Worm (Caenorhabditis elegans) whole organism, L3 larva: ENCODE results near the gene mksr-1.

ENCODE experiments used
- R02D3.7 ChIP-seq: fragments of 150-350 bp; optimal IDR thresholded peaks from 2 replicates; lab custom pipeline; 2014; ENCODE audit warnings: missing biosample characterization, missing genetic modification characterization
- ZK546.5 ChIP-seq: sonication (generic microtip); optimal IDR thresholded peaks from 2 replicates; lab custom pipeline; 2017; ENCODE audit warnings: missing biosample characterization, missing genetic modification characterization
- aly-2 ChIP-seq: fragments of 150-350 bp; optimal IDR thresholded peaks from 2 replicates; lab custom pipeline; 2014; ENCODE audit warnings: missing biosample characterization, missing genetic modification characterization
- ama-1 ChIP-seq: fragments of 150-350 bp; optimal IDR thresholded peaks from 2 replicates; lab custom pipeline; 2018
- ceh-16 ChIP-seq: sonication (generic microtip); optimal IDR thresholded peaks from 2 replicates; lab custom pipeline; 2017; ENCODE audit warnings: missing biosample characterization, missing genetic modification characterization
- ceh-28 ChIP-seq: fragments of 150-350 bp; optimal IDR thresholded peaks from 2 replicates; lab custom pipeline; 2014; ENCODE audit warnings: missing biosample characterization, missing genetic modification reagents, missing genetic modification characterization
- ceh-82 ChIP-seq: fragments of 150-350 bp; optimal IDR thresholded peaks from 2 replicates; lab custom pipeline; 2014; ENCODE audit warnings: missing biosample characterization, missing genetic modification characterization
- daf-12 ChIP-seq: fragments of 150-350 bp; optimal IDR thresholded peaks from 2 replicates; lab custom pipeline; 2014; ENCODE audit warnings: missing biosample characterization, missing genetic modification reagents, missing genetic modification characterization
- egl-5 ChIP-seq: fragments of 150-350 bp; optimal IDR thresholded peaks from 2 replicates; lab custom pipeline; 2017; ENCODE audit warnings: missing biosample characterization, missing genetic modification reagents, missing genetic modification characterization, inconsistent platforms
- elt-1 ChIP-seq: fragments of 150-350 bp; optimal IDR thresholded peaks from 2 replicates; lab custom pipeline; 2014; ENCODE audit warnings: missing biosample characterization, missing genetic modification characterization
- elt-2 ChIP-seq: sonication (generic microtip); optimal IDR thresholded peaks from 2 replicates; lab custom pipeline; 2016; ENCODE audit warnings: missing genetic modification reagents, mild to moderate bottlenecking, missing genetic modification characterization, missing compliant biosample characterization
- elt-3 ChIP-seq, 3 experiments: fragments of 150-350 bp in 1 of 3; sonication (generic microtip) in 2 of 3; optimal IDR thresholded peaks; 2 replicates in 2 of 3; 4 replicates in 1 of 3; lab custom pipeline; 2014 to 2017; ENCODE audit warnings: missing biosample characterization in 3 of 3, missing genetic modification characterization in 3 of 3
- eor-1 ChIP-seq, 2 experiments: fragments of 150-350 bp; optimal IDR thresholded peaks; 2 replicates each; lab custom pipeline; 2014 to 2018; ENCODE audit warnings: missing biosample characterization in 2 of 2, missing genetic modification characterization in 2 of 2
- fkh-10 ChIP-seq: sonication (generic microtip); optimal IDR thresholded peaks from 2 replicates; lab custom pipeline; 2017; ENCODE audit warnings: missing biosample characterization, missing genetic modification reagents, missing genetic modification characterization
- hmg-11 ChIP-seq: sonication (generic microtip); optimal IDR thresholded peaks from 2 replicates; lab custom pipeline; 2016; ENCODE audit warnings: missing genetic modification characterization, missing compliant biosample characterization
- jun-1 ChIP-seq: fragments of 150-350 bp; optimal IDR thresholded peaks from 2 replicates; lab custom pipeline; 2014; ENCODE audit warnings: missing biosample characterization, missing genetic modification reagents, missing genetic modification characterization
- lin-15B ChIP-seq: fragments of 150-350 bp; optimal IDR thresholded peaks from 2 replicates; lab custom pipeline; 2014; ENCODE audit warnings: missing biosample characterization, missing genetic modification characterization
- lin-39 ChIP-seq: fragments of 150-350 bp; optimal IDR thresholded peaks from 2 replicates; lab custom pipeline; 2018; ENCODE audit warnings: missing biosample characterization, missing genetic modification reagents, missing genetic modification characterization
- lsy-12 ChIP-seq: sonication (generic microtip); optimal IDR thresholded peaks from 2 replicates; lab custom pipeline; 2016; ENCODE audit warnings: mild to moderate bottlenecking, missing genetic modification characterization, missing compliant biosample characterization
- nfya-1 ChIP-seq: sonication (generic microtip); optimal IDR thresholded peaks from 2 replicates; lab custom pipeline; 2017; ENCODE audit warnings: missing genetic modification characterization, mild to moderate bottlenecking, missing compliant biosample characterization, antibody characterized with exemption, moderate library complexity; ENCODE audit not compliant: insufficient read depth
- nhr-12 ChIP-seq: fragments of 150-350 bp; optimal IDR thresholded peaks from 2 replicates; lab custom pipeline; 2014; ENCODE audit warnings: missing biosample characterization, missing genetic modification characterization
- nhr-23 ChIP-seq: fragments of 150-350 bp; optimal IDR thresholded peaks from 2 replicates; lab custom pipeline; 2014; ENCODE audit warnings: missing biosample characterization, missing genetic modification reagents, missing genetic modification characterization
- nhr-237 ChIP-seq: fragments of 150-350 bp; optimal IDR thresholded peaks from 2 replicates; lab custom pipeline; 2014; ENCODE audit warnings: missing biosample characterization, missing genetic modification characterization
- nhr-25 ChIP-seq: sonication (generic microtip); optimal IDR thresholded peaks from 2 replicates; lab custom pipeline; 2017; ENCODE audit warnings: missing biosample characterization, missing genetic modification characterization
- nhr-28 ChIP-seq: fragments of 150-350 bp; optimal IDR thresholded peaks from 2 replicates; lab custom pipeline; 2014; ENCODE audit warnings: missing biosample characterization, missing genetic modification characterization
- nhr-43 ChIP-seq: sonication (generic microtip); optimal IDR thresholded peaks from 2 replicates; lab custom pipeline; 2016; ENCODE audit warnings: mild to moderate bottlenecking, missing genetic modification characterization, missing compliant biosample characterization; ENCODE audit not compliant: poor library complexity, severe bottlenecking
- nhr-76 ChIP-seq: fragments of 150-350 bp; sonication (generic microtip); optimal IDR thresholded peaks from 5 replicates; lab custom pipeline; 2014; ENCODE audit warnings: missing biosample characterization, missing genetic modification characterization
- nhr-77 ChIP-seq: fragments of 150-350 bp; optimal IDR thresholded peaks from 2 replicates; lab custom pipeline; 2014; ENCODE audit warnings: missing biosample characterization, missing genetic modification characterization
- pha-4 ChIP-seq: fragments of 150-350 bp; optimal IDR thresholded peaks from 2 replicates; lab custom pipeline; 2014; ENCODE audit warnings: missing biosample characterization, missing genetic modification reagents, missing genetic modification characterization
- pqm-1 ChIP-seq: fragments of 150-350 bp; optimal IDR thresholded peaks from 2 replicates; lab custom pipeline; 2017; ENCODE audit warnings: missing biosample characterization, missing genetic modification characterization, inconsistent platforms
- sea-2 ChIP-seq: fragments of 150-350 bp; sonication (generic microtip); optimal IDR thresholded peaks from 4 replicates; lab custom pipeline; 2014; ENCODE audit warnings: missing biosample characterization, missing genetic modification reagents, missing genetic modification characterization
- snpc-4 ChIP-seq: fragments of 150-350 bp; optimal IDR thresholded peaks from 2 replicates; lab custom pipeline; 2014; ENCODE audit warnings: missing biosample characterization, missing genetic modification characterization
- unc-39 ChIP-seq: sonication (generic microtip); optimal IDR thresholded peaks from 4 replicates; lab custom pipeline; 2017; ENCODE audit warnings: missing biosample characterization, missing genetic modification characterization
- unc-62 ChIP-seq: fragments of 150-350 bp; sonication (generic microtip); optimal IDR thresholded peaks from 4 replicates; lab custom pipeline; 2014; ENCODE audit warnings: missing biosample characterization, missing genetic modification reagents, missing genetic modification characterization
- ztf-11 ChIP-seq: fragments of 150-350 bp; optimal IDR thresholded peaks from 2 replicates; lab custom pipeline; 2014; ENCODE audit warnings: missing biosample characterization, missing genetic modification characterization

The mksr-1 gene

ce11 chrX:1035039-1035598, 33.8 kb downstream of the mksr-1 start, which contains the start of the genes stau-1 and sec-22:
Gene stau-1, minus strand, starts transcription at chrX:1035286.
Gene sec-22, plus strand, starts transcription at chrX:1035548.
- TF ChIP-seq eor-1 (tag; optimal IDR thresholded peaks at IDR 0.05; lab: Kevin White, UChicago) (no peak), nhr-43 (tag; lab: Kevin White, UChicago) (no peak), snpc-4 (tag; lab: Kevin White, UChicago) (peak; percentile 51), nhr-77 (tag; lab: Kevin White, UChicago) (no peak), ceh-28 (tag; lab: Kevin White, UChicago) (peak; percentile 53), ceh-16 (tag; lab: Kevin White, UChicago) (no peak), hmg-11 (peak; percentile 64), pqm-1 (no peak), pha-4 (tag; lab: Kevin White, UChicago) (peak; percentile 50), elt-2 (tag; lab: Kevin White, UChicago) (peak; percentile 20), ztf-11 (no peak), nfya-1 (tag; lab: Kevin White, UChicago) (peak; percentile 66), lin-15B (tag; lab: Kevin White, UChicago) (peak; percentile 58), ama-1 (lab: Kevin White, UChicago) (no peak), elt-1 (no peak), unc-62 (GFP tag; lab: Kevin White, UChicago) (no peak), ZK546.5 (tag; lab: Kevin White, UChicago) (no peak), lin-39 (peak; percentile 60), sea-2 (GFP tag; lab: Kevin White, UChicago) (no peak)
- TF ChIP-seq, all 47 proteins: peak for 8

- TF ChIP-seq aly-2 (tag; lab: Kevin White, UChicago) (no peak), fkh-10 (GFP tag; lab: Kevin White, UChicago) (no peak), elt-3 (tag; optimal IDR thresholded peaks at IDR 0.05; lab: Kevin White, UChicago) (no peak), lin-39 (no peak), sea-2 (GFP tag; lab: Kevin White, UChicago) (no peak), nhr-12 (tag; lab: Kevin White, UChicago) (no peak), snpc-4 (tag; lab: Kevin White, UChicago) (no peak), egl-5 (tag; lab: Kevin White, UChicago) (no peak), daf-12 (tag; lab: Kevin White, UChicago) (no peak), hmg-11 (no peak), unc-39 (no peak), nhr-28 (tag; lab: Kevin White, UChicago) (no peak), nhr-237 (tag; lab: Kevin White, UChicago) (no peak)
Observed at ce11 chrX:1030867-1031266, 38.1 kb downstream of the mksr-1 start.

ce11 chrX:1027370-1027769, 41.6 kb downstream of the mksr-1 start:
- TF ChIP-seq lin-39: no peak
- no peak for TF ChIP-seq eor-1 (tag; optimal IDR thresholded peaks at IDR 0.05; lab: Kevin White, UChicago)
- no peak for TF ChIP-seq ztf-11
- TF ChIP-seq lsy-12: no peak
- TF ChIP-seq ZK546.5 (tag; lab: Kevin White, UChicago): no peak
- no peak for TF ChIP-seq R02D3.7 (tag; lab: Kevin White, UChicago)
- TF ChIP-seq aly-2 (tag; lab: Kevin White, UChicago): no peak
- TF ChIP-seq jun-1 (tag; lab: Kevin White, UChicago): no peak

- TF ChIP-seq nhr-28 (tag; lab: Kevin White, UChicago) (no peak), snpc-4 (tag; lab: Kevin White, UChicago) (no peak), unc-62 (GFP tag; lab: Kevin White, UChicago) (no peak), elt-1 (no peak), ceh-82 (no peak), nhr-25 (tag; lab: Kevin White, UChicago) (peak; percentile 72), nhr-23 (peak; percentile 21), hmg-11 (no peak), nhr-43 (tag; lab: Kevin White, UChicago) (peak; percentile 57), nhr-76 (tag; lab: Kevin White, UChicago) (no peak), unc-39 (no peak), daf-12 (tag; lab: Kevin White, UChicago) (no peak)
Observed at ce11 chrX:1026722-1027121, 42.2 kb downstream of the mksr-1 start.
